Worm (Caenorhabditis elegans) whole organism, L3 larva: Measurements from ENCODE around the gene lite-1.

Experiments used
- ceh-16 ChIP-seq: sonication (generic microtip); optimal IDR thresholded peaks from 2 replicates; lab custom pipeline; 2017; ENCODE audit warnings: missing biosample characterization, missing genetic modification characterization
- ceh-82 ChIP-seq: fragments of 150-350 bp; optimal IDR thresholded peaks from 2 replicates; lab custom pipeline; 2014; ENCODE audit warnings: missing biosample characterization, missing genetic modification characterization
- ceh-9 ChIP-seq: sonication (generic microtip); optimal IDR thresholded peaks from 2 replicates; lab custom pipeline; 2018; ENCODE audit warnings: missing biosample characterization, missing genetic modification characterization
- elt-3 ChIP-seq, 3 experiments: fragments of 150-350 bp in 1 of 3; sonication (generic microtip) in 2 of 3; optimal IDR thresholded peaks; 2 replicates in 2 of 3; 4 replicates in 1 of 3; lab custom pipeline; 2014 to 2017; ENCODE audit warnings: missing biosample characterization in 3 of 3, missing genetic modification characterization in 3 of 3
- mdl-1 ChIP-seq: fragments of 150-350 bp; optimal IDR thresholded peaks from 2 replicates; lab custom pipeline; 2014; ENCODE audit warnings: missing biosample characterization, missing genetic modification characterization

DNA sequence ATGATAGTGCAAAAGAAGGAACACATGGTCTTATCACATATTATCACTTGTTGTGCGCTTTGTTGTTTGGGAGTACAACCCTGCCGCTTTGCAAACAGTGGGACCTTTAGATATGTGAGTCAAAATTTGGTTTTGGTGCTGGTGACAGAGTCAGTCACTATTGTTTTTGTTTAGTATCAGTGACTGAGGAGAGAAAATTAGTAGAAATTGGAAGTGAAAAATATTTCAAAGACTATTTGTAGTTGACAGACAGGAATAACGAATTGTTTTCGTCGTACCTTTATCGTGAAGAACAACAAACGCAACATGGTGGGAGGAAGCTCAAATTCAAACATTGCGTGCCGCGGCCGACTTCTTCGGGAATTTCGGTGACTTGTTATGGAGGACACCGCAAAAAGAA is 14.0 kb downstream of the lite-1 start, which contains the start of gene lrch-1:
- TF ChIP-seq mdl-1 (tag; lab: Kevin White, UChicago) (no peak), ceh-9 (tag; lab: Kevin White, UChicago) (no peak), elt-3 (tag; optimal IDR thresholded peaks at IDR 0.05; lab: Kevin White, UChicago) (no peak), ceh-82 (tag; lab: Kevin White, UChicago) (no peak), ceh-16 (tag; lab: Kevin White, UChicago) (no peak)
